Fruit fly (Drosophila melanogaster): ENCODE data around the gene E2f1.

DNA sequence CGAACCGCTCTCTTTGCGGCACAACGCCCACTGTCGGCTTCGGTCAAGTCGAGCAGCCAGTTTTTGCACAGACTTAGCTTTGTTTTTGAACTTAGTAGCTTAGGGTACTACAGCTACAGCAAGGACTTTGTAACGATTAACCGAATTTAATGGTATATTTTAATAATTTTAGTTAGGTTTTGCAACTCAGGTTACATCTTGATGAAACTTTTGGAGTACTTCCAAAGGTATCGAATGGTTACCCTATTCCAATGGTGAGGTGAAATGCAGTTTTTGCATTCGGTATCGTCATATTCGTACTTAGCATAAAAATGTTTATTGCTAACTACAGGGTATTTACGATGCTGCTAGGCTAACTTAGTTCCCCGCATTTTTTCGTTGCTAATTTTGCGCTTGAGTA, 27.9 kb upstream of the E2f1 start:
- TF ChIP-seq Hr78 (GFP tag; optimal IDR thresholded peaks at IDR 0.05) (no peak), brk (GFP tag; optimal IDR thresholded peaks at IDR 0.05) (no peak), h (GFP tag; optimal IDR thresholded peaks at IDR 0.05) (no peak), rgr (GFP tag; optimal IDR thresholded peaks at IDR 0.05) (no peak), psq (GFP tag; optimal IDR thresholded peaks at IDR 0.05) (no peak), dl (GFP tag; optimal IDR thresholded peaks at IDR 0.05; ENCODE audit: insufficient read depth in 1 of 2, partially characterized antibody in 2 of 2) (no peak), Jra (GFP tag; optimal IDR thresholded peaks at IDR 0.05) (no peak)

All from whole organism, wandering third instar larva.